Worm (Caenorhabditis elegans) whole organism, early embryonic: ENCODE data around the gene ZC239.16.

Source experiments
- B0310.2 ChIP-seq: sonication (generic microtip); optimal IDR thresholded peaks from 2 replicates; lab custom pipeline; 2016; ENCODE audit warnings: mild to moderate bottlenecking, missing genetic modification characterization, missing compliant biosample characterization
- F13C5.2 ChIP-seq: sonication (generic microtip); optimal IDR thresholded peaks from 2 replicates; lab custom pipeline; 2017; ENCODE audit warnings: mild to moderate bottlenecking, missing genetic modification characterization, inconsistent platforms, missing compliant biosample characterization
- aly-1 ChIP-seq: sonication (generic microtip); optimal IDR thresholded peaks from 2 replicates; lab custom pipeline; 2016; ENCODE audit warnings: missing genetic modification characterization, missing compliant biosample characterization
- ama-1 ChIP-seq: fragments of 150-350 bp; optimal IDR thresholded peaks from 2 replicates; lab custom pipeline; 2014
- ceh-13 ChIP-seq: fragments of 200-800 bp; sonication (Bioruptor generic); optimal IDR thresholded peaks from 2 replicates; lab custom pipeline; 2018; ENCODE audit warnings: mild to moderate bottlenecking, missing genetic modification characterization, missing compliant biosample characterization
- ceh-36 ChIP-seq: sonication (generic microtip); optimal IDR thresholded peaks from 2 replicates; lab custom pipeline; 2016; ENCODE audit warnings: missing genetic modification characterization, inconsistent platforms, missing compliant biosample characterization
- ets-7 ChIP-seq: sonication (generic microtip); optimal IDR thresholded peaks from 2 replicates; lab custom pipeline; 2016; ENCODE audit warnings: missing genotype, missing genetic modification characterization, missing compliant biosample characterization
- flt-1 ChIP-seq: fragments of 200-800 bp; sonication (Bioruptor generic); IDR thresholded peaks from 2 replicates; pipeline ENCODE4 v1.3.6; 2022; ENCODE audit warnings: missing genetic modification characterization, missing compliant biosample characterization
- hmbx-1 ChIP-seq: sonication (generic microtip); optimal IDR thresholded peaks from 2 replicates; lab custom pipeline; 2016; ENCODE audit warnings: mild to moderate bottlenecking, missing genetic modification characterization, missing compliant biosample characterization
- hmg-4 ChIP-seq: fragments of 200-800 bp; sonication (Bioruptor generic); optimal IDR thresholded peaks from 2 replicates; lab custom pipeline; 2018; ENCODE audit warnings: mild to moderate bottlenecking, missing genetic modification characterization, missing compliant biosample characterization
- hnd-1 ChIP-seq: sonication (generic microtip); optimal IDR thresholded peaks from 2 replicates; lab custom pipeline; 2016; ENCODE audit warnings: missing genetic modification characterization, missing compliant biosample characterization
- pes-1 ChIP-seq: fragments of 200-800 bp; sonication (Bioruptor generic); IDR thresholded peaks from 2 replicates; pipeline ENCODE4 v1.3.6; 2022; ENCODE audit warnings: missing genetic modification reagents, missing genetic modification characterization, missing compliant biosample characterization
- scrt-1 ChIP-seq: fragments of 200-800 bp; sonication (Bioruptor generic); IDR thresholded peaks from 2 replicates; pipeline ENCODE4 v1.3.6; 2022; ENCODE audit warnings: missing genetic modification characterization, missing compliant biosample characterization
- sea-1 ChIP-seq: fragments of 200-800 bp; sonication (Bioruptor generic); conservative IDR thresholded peaks from 2 replicates; pipeline ENCODE4 v1.3.6; 2022; ENCODE audit warnings: missing genetic modification characterization, missing compliant biosample characterization
- tbx-11 ChIP-seq: fragments of 200-800 bp; sonication (Bioruptor generic); IDR thresholded peaks from 2 replicates; pipeline ENCODE4 v1.3.6; 2022; ENCODE audit warnings: missing genetic modification characterization, missing compliant biosample characterization
- tbx-37 ChIP-seq: fragments of 200-800 bp; sonication (Bioruptor generic); conservative IDR thresholded peaks from 2 replicates; pipeline ENCODE4 v1.3.6; 2022; ENCODE audit warnings: missing genetic modification reagents, missing genetic modification characterization, missing compliant biosample characterization
- tra-4 ChIP-seq: sonication (generic microtip); optimal IDR thresholded peaks from 2 replicates; lab custom pipeline; 2017; ENCODE audit warnings: missing genetic modification characterization, missing compliant biosample characterization

ZC239.16 gene

DNA sequence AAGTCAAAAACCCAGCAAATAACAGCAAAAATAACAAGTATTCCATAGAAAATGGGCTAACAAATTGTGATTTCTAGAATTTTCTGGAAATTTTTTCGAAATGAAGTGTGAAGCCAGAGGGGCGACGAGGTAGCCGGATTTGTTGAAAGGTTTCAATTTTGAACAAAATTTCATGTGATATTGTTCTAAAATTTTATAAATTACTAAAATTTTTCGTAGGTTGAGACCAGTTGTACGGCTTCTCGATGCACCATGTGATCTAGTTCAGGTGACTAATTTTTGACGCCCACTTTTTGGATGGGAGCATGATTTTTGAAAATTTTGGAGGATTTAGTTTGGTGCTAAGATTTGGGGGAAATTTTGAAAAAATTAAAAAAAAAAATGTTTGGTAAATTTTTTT, 34.1 kb upstream of the ZC239.16 start, which contains the start of gene gcy-19:
TSS of gene gcy-19 (minus strand) at position 101 of the 400 bp plus-strand sequence.
- no peak for TF ChIP-seq B0310.2 (tag; lab: Kevin White, UChicago)
- TF ChIP-seq ceh-36 (tag; lab: Kevin White, UChicago) = no peak
- no peak for TF ChIP-seq ama-1 (lab: Kevin White, UChicago)
- TF ChIP-seq aly-1 (tag; lab: Kevin White, UChicago) = no peak

DNA sequence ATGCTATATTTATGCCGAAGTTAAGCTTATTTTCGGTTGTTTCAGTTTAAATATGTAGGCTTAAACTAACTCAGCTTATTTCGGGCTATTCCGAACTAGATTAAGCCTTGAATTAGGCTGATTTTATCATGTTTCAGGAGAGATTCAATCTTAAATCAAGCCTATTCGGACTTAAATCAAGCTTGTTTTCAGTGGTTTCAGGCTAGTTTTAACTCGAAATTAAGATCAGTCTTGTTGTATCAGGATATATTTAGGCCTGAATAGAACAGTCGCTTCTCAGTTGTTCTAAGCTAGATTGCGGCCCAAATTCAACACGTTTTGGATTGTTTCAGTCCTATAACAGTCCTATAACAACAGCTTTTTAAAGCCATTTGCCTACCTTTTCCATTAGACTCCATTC, 26.7 kb upstream of the ZC239.16 start:
- TF ChIP-seq pes-1 (no peak), hmg-4 (no peak), tbx-11 (no peak), hmbx-1 (tag; lab: Kevin White, UChicago) (no peak), sea-1 (GFP tag; lab: Robert Waterston, UW) (no peak), aly-1 (tag; lab: Kevin White, UChicago) (no peak), ceh-36 (tag; lab: Kevin White, UChicago) (no peak), ceh-13 (GFP tag; lab: Kevin White, UChicago) (no peak), flt-1 (GFP tag; lab: Robert Waterston, UW) (no peak), tra-4 (tag; lab: Kevin White, UChicago) (no peak), ets-7 (tag; lab: Kevin White, UChicago) (no peak), scrt-1 (GFP tag; lab: Robert Waterston, UW) (no peak)

DNA sequence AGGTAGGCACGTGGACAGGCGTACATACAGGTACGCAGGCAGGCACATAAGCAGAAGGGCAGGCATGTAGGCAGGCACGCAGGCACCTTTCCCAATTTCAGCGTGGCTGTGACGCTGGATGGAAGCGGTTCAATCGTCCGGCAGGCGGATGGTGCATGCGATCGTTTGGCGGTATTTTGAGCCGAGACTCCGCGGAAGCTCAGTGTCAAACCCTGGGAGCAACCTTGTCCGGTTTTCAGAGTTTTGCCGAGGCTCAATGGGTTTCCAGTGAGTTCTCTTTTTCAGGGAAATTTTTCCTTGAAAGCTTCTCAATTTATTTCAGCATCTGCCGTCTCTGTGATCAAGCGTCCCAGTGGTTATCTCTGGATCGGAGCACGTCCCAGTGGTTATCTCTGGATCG, 25.1 kb upstream of the ZC239.16 start:
- TF ChIP-seq tbx-37 (GFP tag; lab: Robert Waterston, UW) (no peak), ceh-13 (GFP tag; lab: Kevin White, UChicago) (no peak), ceh-36 (tag; lab: Kevin White, UChicago) (no peak), B0310.2 (tag; lab: Kevin White, UChicago) (no peak), tbx-11 (no peak), tra-4 (tag; lab: Kevin White, UChicago) (no peak), scrt-1 (GFP tag; lab: Robert Waterston, UW) (no peak), pes-1 (no peak), F13C5.2 (tag; lab: Kevin White, UChicago) (no peak), hmbx-1 (tag; lab: Kevin White, UChicago) (no peak), aly-1 (tag; lab: Kevin White, UChicago) (no peak), ets-7 (tag; lab: Kevin White, UChicago) (no peak), ama-1 (lab: Kevin White, UChicago) (no peak)

DNA sequence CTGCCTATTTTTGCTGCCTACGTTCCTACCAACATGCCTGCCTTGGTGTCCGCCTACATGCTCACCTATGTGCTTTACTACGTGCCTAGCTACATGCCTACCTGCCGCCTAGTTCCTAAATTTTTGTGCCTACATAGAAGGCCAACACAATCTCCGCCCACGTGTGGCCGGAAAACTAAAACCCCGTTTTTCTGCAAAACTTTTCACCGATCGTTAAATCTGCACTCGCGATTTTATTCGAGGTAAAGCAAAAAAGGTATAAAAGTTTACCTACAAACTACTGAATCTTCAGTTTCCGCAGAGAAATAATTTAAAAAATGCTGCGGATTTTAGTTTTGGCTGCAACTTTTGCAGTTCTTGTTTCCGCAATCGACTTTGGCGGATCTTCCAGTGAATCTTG, 24.3 kb upstream of the ZC239.16 start, which contains the start of gene clec-124:
TSS of gene clec-124 (plus strand) at position 301 of the 400 bp plus-strand sequence.
- no peak for TF ChIP-seq scrt-1 (GFP tag; lab: Robert Waterston, UW)
- TF ChIP-seq tbx-11 = no peak
- TF ChIP-seq tbx-37 (GFP tag; lab: Robert Waterston, UW) = no peak
- TF ChIP-seq pes-1 = no peak

DNA sequence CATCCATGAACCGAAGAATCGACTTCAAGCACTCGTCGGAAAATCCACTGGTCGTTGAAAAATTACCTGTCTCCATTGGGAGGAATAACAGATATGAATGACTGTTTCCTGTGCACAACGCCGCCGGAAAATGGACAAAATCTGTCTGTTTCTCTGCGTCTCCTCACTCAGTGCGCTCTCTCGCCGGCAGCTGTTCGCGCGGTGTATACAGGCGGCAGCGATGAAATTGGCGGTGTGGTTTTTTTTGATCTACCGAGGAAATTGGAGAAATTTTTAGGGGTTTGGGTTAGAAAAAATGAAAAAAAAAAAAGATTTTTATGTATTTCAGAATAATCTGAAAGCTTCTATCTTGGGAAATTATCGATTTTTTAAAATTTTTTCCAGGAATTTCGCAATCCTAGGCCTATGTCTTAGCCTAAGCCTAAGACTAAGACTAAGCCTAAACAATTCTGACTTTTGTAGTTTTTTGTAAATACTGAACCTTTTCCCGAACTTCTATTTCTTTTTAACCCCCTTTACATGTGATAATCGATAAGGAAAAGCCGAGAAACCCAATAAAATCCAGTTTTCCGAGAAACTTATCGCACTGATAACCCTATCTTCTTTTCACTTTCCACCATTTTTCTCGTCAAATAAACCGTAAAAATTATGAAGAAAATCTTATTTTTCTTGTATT, 23.1 kb upstream of the ZC239.16 start, which contains the start of the genes fbxc-50 and C17F4.2:
TSS of gene fbxc-50 (minus strand) at position 81 of the 676 bp plus-strand sequence.
TSS of gene C17F4.2 (plus strand) at position 626 of the 676 bp plus-strand sequence.
- TF ChIP-seq B0310.2 (tag; lab: Kevin White, UChicago) (no peak), aly-1 (tag; lab: Kevin White, UChicago) (no peak), ceh-13 (GFP tag; lab: Kevin White, UChicago) (no peak), tra-4 (tag; lab: Kevin White, UChicago) (no peak), sea-1 (GFP tag; lab: Robert Waterston, UW) (no peak), hmbx-1 (tag; lab: Kevin White, UChicago) (no peak), tbx-11 (no peak), hmg-4 (no peak), tbx-37 (GFP tag; lab: Robert Waterston, UW) (no peak), scrt-1 (GFP tag; lab: Robert Waterston, UW) (no peak), ceh-36 (tag; lab: Kevin White, UChicago) (no peak), F13C5.2 (tag; lab: Kevin White, UChicago) (no peak), ama-1 (lab: Kevin White, UChicago) (no peak), hnd-1 (tag; lab: Kevin White, UChicago) (no peak), ets-7 (tag; lab: Kevin White, UChicago) (no peak), pes-1 (no peak), flt-1 (GFP tag; lab: Robert Waterston, UW) (no peak)

DNA sequence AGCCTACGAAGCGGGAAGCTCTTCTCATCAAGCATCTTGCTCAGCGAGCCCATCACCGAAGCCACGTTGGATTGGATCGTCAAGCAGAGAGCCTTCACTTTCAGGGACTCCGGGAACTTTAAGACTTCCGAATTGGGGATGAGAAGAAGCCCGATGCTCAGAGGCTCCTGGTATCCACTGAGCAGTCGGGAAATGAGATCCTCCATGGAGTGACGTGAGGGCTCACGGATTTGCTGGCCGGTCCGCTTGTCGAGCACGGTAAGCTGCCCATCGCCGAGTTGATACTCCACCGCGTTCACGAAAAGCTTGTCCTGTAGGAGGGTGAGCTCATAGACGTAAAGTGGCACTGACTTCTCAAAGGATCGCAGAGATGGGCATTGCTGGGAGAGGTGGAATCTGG, 22.4 kb upstream of the ZC239.16 start:
- TF ChIP-seq tbx-11 (no peak), hmg-4 (no peak), F13C5.2 (tag; lab: Kevin White, UChicago) (no peak), hnd-1 (tag; lab: Kevin White, UChicago) (no peak), B0310.2 (tag; lab: Kevin White, UChicago) (no peak), ceh-36 (tag; lab: Kevin White, UChicago) (no peak), tra-4 (tag; lab: Kevin White, UChicago) (no peak), scrt-1 (GFP tag; lab: Robert Waterston, UW) (no peak), ama-1 (lab: Kevin White, UChicago) (no peak), aly-1 (tag; lab: Kevin White, UChicago) (no peak), sea-1 (GFP tag; lab: Robert Waterston, UW) (no peak), tbx-37 (GFP tag; lab: Robert Waterston, UW) (no peak), flt-1 (GFP tag; lab: Robert Waterston, UW) (no peak), hmbx-1 (tag; lab: Kevin White, UChicago) (no peak), pes-1 (no peak), ets-7 (tag; lab: Kevin White, UChicago) (no peak), ceh-13 (GFP tag; lab: Kevin White, UChicago) (no peak)

DNA sequence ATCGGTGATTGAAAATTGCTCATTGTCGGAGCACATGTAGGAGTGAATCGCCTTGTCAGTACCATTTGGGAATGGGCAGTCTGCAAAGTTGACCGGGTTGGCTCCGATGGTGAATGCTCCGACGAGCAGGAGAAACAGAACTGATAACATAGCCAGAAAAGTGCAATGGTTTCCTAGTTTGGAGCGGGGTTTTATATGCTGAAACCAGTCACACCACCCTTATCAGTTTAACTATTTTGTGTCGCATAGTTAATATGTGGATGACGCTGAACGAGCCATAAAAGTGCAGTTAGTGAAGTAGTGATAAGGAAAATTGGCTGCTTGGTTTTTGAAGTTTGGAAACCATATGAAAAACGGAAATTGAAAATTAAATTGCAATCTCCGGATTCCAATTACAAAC, 20.7 kb upstream of the ZC239.16 start, which contains the start of gene C17F4.7:
TSS of gene C17F4.7 (minus strand) at position 180 of the 400 bp plus-strand sequence.
- no peak for TF ChIP-seq pes-1
- TF ChIP-seq ets-7 (tag; lab: Kevin White, UChicago) = no peak
- no peak for TF ChIP-seq F13C5.2 (tag; lab: Kevin White, UChicago)
- TF ChIP-seq sea-1 (GFP tag; lab: Robert Waterston, UW) = no peak
- TF ChIP-seq flt-1 (GFP tag; lab: Robert Waterston, UW) = no peak
- no peak for TF ChIP-seq hmbx-1 (tag; lab: Kevin White, UChicago)
- no peak for TF ChIP-seq ceh-36 (tag; lab: Kevin White, UChicago)
- no peak for TF ChIP-seq tbx-11
- TF ChIP-seq tbx-37 (GFP tag; lab: Robert Waterston, UW) = no peak
- no peak for TF ChIP-seq scrt-1 (GFP tag; lab: Robert Waterston, UW)
- TF ChIP-seq hnd-1 (tag; lab: Kevin White, UChicago) = no peak
- no peak for TF ChIP-seq ama-1 (lab: Kevin White, UChicago)
